Worm (Caenorhabditis elegans) whole organism, young adult: ENCODE data around the gene sknr-1.

Experiments
- B0261.1 ChIP-seq: sonication (generic microtip); optimal IDR thresholded peaks from 2 replicates; lab custom pipeline; 2016; ENCODE audit warnings: mild to moderate bottlenecking, missing genetic modification characterization, moderate library complexity, missing compliant biosample characterization
- D2030.7 ChIP-seq: fragments of 200-800 bp; sonication (Bioruptor generic); IDR thresholded peaks from 2 replicates; pipeline ENCODE4 v1.3.6; 2022; ENCODE audit warnings: missing genetic modification reagents, missing genetic modification characterization, missing compliant biosample characterization
- F37B4.10 ChIP-seq: fragments of 200-800 bp; sonication (Bioruptor generic); IDR thresholded peaks from 2 replicates; pipeline ENCODE4 v1.3.6; 2022; ENCODE audit warnings: missing genetic modification characterization, missing compliant biosample characterization
- K11D2.4 ChIP-seq: fragments of 200-800 bp; sonication (Bioruptor generic); IDR thresholded peaks from 2 replicates; pipeline ENCODE4 v1.3.6; 2022; ENCODE audit warnings: missing genetic modification reagents, missing genetic modification characterization, missing compliant biosample characterization
- Y53G8AR.9 ChIP-seq: fragments of 200-800 bp; sonication (Bioruptor generic); conservative IDR thresholded peaks from 2 replicates; pipeline ENCODE4 v1.3.6; 2022; ENCODE audit warnings: missing genetic modification reagents, missing genetic modification characterization, missing compliant biosample characterization
- Y79H2A.3 ChIP-seq: fragments of 200-800 bp; sonication (Bioruptor generic); conservative IDR thresholded peaks from 2 replicates; pipeline ENCODE4 v1.3.6; 2022; ENCODE audit warnings: missing genetic modification reagents, missing genetic modification characterization, missing compliant biosample characterization
- Y95B8A.8 ChIP-seq: fragments of 200-800 bp; sonication (Bioruptor generic); IDR thresholded peaks from 2 replicates; pipeline ENCODE4 v1.3.6; 2022; ENCODE audit warnings: missing genetic modification reagents, missing genetic modification characterization, missing compliant biosample characterization
- ama-1 ChIP-seq, 3 experiments: fragments of 150-350 bp in 1 of 3; sonication (generic microtip) in 2 of 3; optimal IDR thresholded peaks; 2 replicates each; lab custom pipeline; 2014 to 2018; ENCODE audit warnings: missing biosample characterization in 2 of 3, missing genetic modification characterization in 2 of 3, missing genetic modification reagents in 2 of 3
- attf-5 ChIP-seq: fragments of 200-800 bp; sonication (Bioruptor generic); optimal IDR thresholded peaks from 2 replicates; lab custom pipeline; 2018; ENCODE audit warnings: mild to moderate bottlenecking, missing genetic modification characterization, missing compliant biosample characterization
- ceh-40 ChIP-seq: fragments of 200-800 bp; sonication (Bioruptor generic); IDR thresholded peaks from 2 replicates; pipeline ENCODE4 v1.3.6; 2022; ENCODE audit warnings: missing genetic modification characterization, missing compliant biosample characterization
- chd-7 ChIP-seq: sonication (generic microtip); optimal IDR thresholded peaks from 2 replicates; lab custom pipeline; 2016; ENCODE audit warnings: mild to moderate bottlenecking, missing genetic modification characterization, moderate library complexity, missing compliant biosample characterization
- dpff-1 ChIP-seq: sonication (generic microtip); optimal IDR thresholded peaks from 2 replicates; lab custom pipeline; 2017; ENCODE audit warnings: mild to moderate bottlenecking, missing genetic modification characterization, missing compliant biosample characterization
- dpl-1 ChIP-seq: fragments of 150-350 bp; optimal IDR thresholded peaks from 2 replicates; lab custom pipeline; 2014; ENCODE audit warnings: missing biosample characterization, missing genetic modification reagents, missing genetic modification characterization
- gei-17 ChIP-seq: fragments of 200-800 bp; sonication (Bioruptor generic); optimal IDR thresholded peaks from 2 replicates; lab custom pipeline; 2018; ENCODE audit warnings: mild to moderate bottlenecking, missing genetic modification characterization, missing compliant biosample characterization
- him-1 ChIP-seq: sonication (generic microtip); optimal IDR thresholded peaks from 2 replicates; lab custom pipeline; 2016; ENCODE audit warnings: missing genotype, missing genetic modification reagents, missing genetic modification characterization, missing compliant biosample characterization
- hlh-12 ChIP-seq: sonication (generic microtip); optimal IDR thresholded peaks from 2 replicates; lab custom pipeline; 2016; ENCODE audit warnings: missing genetic modification characterization, missing compliant biosample characterization
- hlh-26 ChIP-seq: fragments of 200-800 bp; sonication (Bioruptor generic); conservative IDR thresholded peaks from 2 replicates; pipeline ENCODE4 v1.3.6; 2022; ENCODE audit warnings: missing genetic modification reagents, missing genetic modification characterization, missing compliant biosample characterization
- hmg-1.2 ChIP-seq: fragments of 200-800 bp; sonication (Bioruptor generic); IDR thresholded peaks from 2 replicates; pipeline ENCODE4 v1.3.6; 2022; ENCODE audit warnings: missing genetic modification reagents, missing genetic modification characterization, missing compliant biosample characterization
- hmg-20 ChIP-seq: fragments of 200-800 bp; sonication (Bioruptor generic); IDR thresholded peaks from 2 replicates; pipeline ENCODE4 v1.3.6; 2022; ENCODE audit warnings: missing genetic modification reagents, missing genetic modification characterization, missing compliant biosample characterization
- hrde-1 ChIP-seq: sonication (generic microtip); optimal IDR thresholded peaks from 2 replicates; lab custom pipeline; 2016; ENCODE audit warnings: missing genetic modification characterization, mild to moderate bottlenecking, missing compliant biosample characterization, moderate library complexity, missing genotype, missing genetic modification reagents, borderline replicate concordance
- lag-1 ChIP-seq: fragments of 200-800 bp; sonication (Bioruptor generic); IDR thresholded peaks from 2 replicates; pipeline ENCODE4 v1.3.6; 2022; ENCODE audit warnings: missing genetic modification reagents, missing genetic modification characterization, missing compliant biosample characterization
- lin-26 ChIP-seq: fragments of 200-800 bp; sonication (Bioruptor generic); IDR thresholded peaks from 2 replicates; pipeline ENCODE4 v1.3.6; 2022; ENCODE audit warnings: missing genetic modification reagents, missing genetic modification characterization, missing compliant biosample characterization
- lin-35 ChIP-seq, 3 experiments: fragments of 150-350 bp in 2 of 3; sonication (generic microtip) in 1 of 3; optimal IDR thresholded peaks; 2 replicates each; lab custom pipeline; 2014 to 2018; ENCODE audit warnings: missing biosample characterization in 3 of 3, missing genetic modification characterization in 3 of 3, missing genetic modification reagents in 3 of 3
- lin-54 ChIP-seq: fragments of 200-800 bp; sonication (Bioruptor generic); optimal IDR thresholded peaks from 2 replicates; lab custom pipeline; 2018; ENCODE audit warnings: mild to moderate bottlenecking, missing genetic modification characterization, missing compliant biosample characterization
- lsl-1 ChIP-seq: fragments of 200-800 bp; sonication (Bioruptor generic); optimal IDR thresholded peaks from 2 replicates; lab custom pipeline; 2018; ENCODE audit warnings: mild to moderate bottlenecking, missing genetic modification characterization, moderate library complexity, missing compliant biosample characterization
- madf-3 ChIP-seq: fragments of 200-800 bp; sonication (Bioruptor generic); IDR thresholded peaks from 2 replicates; pipeline ENCODE4 v1.3.6; 2022; ENCODE audit warnings: missing genetic modification reagents, missing genetic modification characterization, missing compliant biosample characterization
- madf-8 ChIP-seq: fragments of 200-800 bp; sonication (Bioruptor generic); conservative IDR thresholded peaks from 2 replicates; pipeline ENCODE4 v1.3.6; 2022; ENCODE audit warnings: missing genetic modification reagents, missing genetic modification characterization, missing compliant biosample characterization
- mcd-1 ChIP-seq: fragments of 200-800 bp; sonication (Bioruptor generic); IDR thresholded peaks from 2 replicates; pipeline ENCODE4 v1.3.6; 2022; ENCODE audit warnings: missing genetic modification reagents, missing genetic modification characterization, missing compliant biosample characterization
- mel-28 ChIP-seq: sonication (generic microtip); optimal IDR thresholded peaks from 2 replicates; lab custom pipeline; 2016; ENCODE audit warnings: borderline replicate concordance, mild to moderate bottlenecking, missing genetic modification characterization, missing compliant biosample characterization
- mes-4 ChIP-seq: sonication (generic microtip); optimal IDR thresholded peaks from 2 replicates; lab custom pipeline; 2016; ENCODE audit warnings: missing genotype, missing genetic modification characterization, missing compliant biosample characterization
- mxl-1 ChIP-seq: sonication (generic microtip); optimal IDR thresholded peaks from 2 replicates; lab custom pipeline; 2016; ENCODE audit warnings: missing genetic modification characterization, missing compliant biosample characterization
- nfya-2 ChIP-seq: fragments of 200-800 bp; sonication (Bioruptor generic); IDR thresholded peaks from 2 replicates; pipeline ENCODE4 v1.3.6; 2022; ENCODE audit warnings: missing genetic modification reagents, missing genetic modification characterization, missing compliant biosample characterization
- nfyb-1 ChIP-seq: fragments of 200-800 bp; sonication (Bioruptor generic); IDR thresholded peaks from 2 replicates; pipeline ENCODE4 v1.3.6; 2022; ENCODE audit warnings: missing genetic modification reagents, missing genetic modification characterization, missing compliant biosample characterization
- nhr-80 ChIP-seq: sonication (generic microtip); optimal IDR thresholded peaks from 2 replicates; lab custom pipeline; 2016; ENCODE audit warnings: missing genetic modification characterization, missing compliant biosample characterization
- pbrm-1 ChIP-seq: fragments of 200-800 bp; sonication (Bioruptor generic); IDR thresholded peaks from 2 replicates; pipeline ENCODE4 v1.3.6; 2022; ENCODE audit warnings: missing genetic modification reagents, missing genetic modification characterization, missing compliant biosample characterization
- rcor-1 ChIP-seq: fragments of 200-800 bp; sonication (Bioruptor generic); IDR thresholded peaks from 2 replicates; pipeline ENCODE4 v1.3.6; 2022; ENCODE audit warnings: missing genetic modification reagents, missing genetic modification characterization, missing compliant biosample characterization
- rec-8 ChIP-seq, 2 experiments: sonication (generic microtip); optimal IDR thresholded peaks; 2 replicates each; lab custom pipeline; 2016; ENCODE audit warnings: mild to moderate bottlenecking in 2 of 2, missing genetic modification characterization in 2 of 2, missing genetic modification reagents in 2 of 2, missing genotype in 2 of 2, missing biosample characterization in 1 of 2, missing compliant biosample characterization in 1 of 2, moderate library complexity in 1 of 2
- sea-2 ChIP-seq: fragments of 200-800 bp; sonication (Bioruptor generic); IDR thresholded peaks from 2 replicates; pipeline ENCODE4 v1.3.6; 2022; ENCODE audit warnings: missing genetic modification characterization, missing compliant biosample characterization
- snpc-3.4 ChIP-seq: sonication (generic microtip); optimal IDR thresholded peaks from 2 replicates; lab custom pipeline; 2017; ENCODE audit warnings: missing genetic modification characterization, mild to moderate bottlenecking, missing compliant biosample characterization, antibody characterized with exemption, moderate library complexity, missing genotype, missing genetic modification reagents
- snpc-4 ChIP-seq, 5 experiments: fragments of 150-350 bp in 1 of 5; sonication (generic microtip) in 4 of 5; optimal IDR thresholded peaks; 2 replicates each; lab custom pipeline; 2014 to 2018; ENCODE audit warnings: missing genetic modification characterization in 5 of 5, missing biosample characterization in 3 of 5, antibody characterized with exemption in 2 of 5, mild to moderate bottlenecking in 2 of 5, missing compliant biosample characterization in 2 of 5, missing genotype in 2 of 5, moderate library complexity in 2 of 5, missing genetic modification reagents in 1 of 5
- tbp1 ChIP-seq: fragments of 200-800 bp; sonication (Bioruptor generic); optimal IDR thresholded peaks from 2 replicates; lab custom pipeline; 2018; ENCODE audit warnings: mild to moderate bottlenecking, missing genetic modification characterization, missing compliant biosample characterization
- zfh-2 ChIP-seq: fragments of 200-800 bp; sonication (Bioruptor generic); conservative IDR thresholded peaks from 2 replicates; pipeline ENCODE4 v1.3.6; 2022; ENCODE audit warnings: missing genetic modification reagents, missing genetic modification characterization, missing compliant biosample characterization
- ztf-18 ChIP-seq: sonication (generic microtip); optimal IDR thresholded peaks from 2 replicates; lab custom pipeline; 2016; ENCODE audit warnings: missing genotype, mild to moderate bottlenecking, missing genetic modification characterization, missing compliant biosample characterization
- ztf-22 ChIP-seq: fragments of 200-800 bp; sonication (Bioruptor generic); optimal IDR thresholded peaks from 2 replicates; lab custom pipeline; 2018; ENCODE audit warnings: mild to moderate bottlenecking, missing genetic modification characterization, moderate library complexity, missing compliant biosample characterization
- ztf-25 ChIP-seq: fragments of 200-800 bp; sonication (Bioruptor generic); IDR thresholded peaks from 2 replicates; pipeline ENCODE4 v1.3.6; 2022; ENCODE audit warnings: missing genetic modification reagents, missing genetic modification characterization, missing compliant biosample characterization
- ztf-26 ChIP-seq: sonication (generic microtip); optimal IDR thresholded peaks from 2 replicates; lab custom pipeline; 2017; ENCODE audit warnings: missing genetic modification characterization, missing compliant biosample characterization
- ztf-3 ChIP-seq: fragments of 200-800 bp; sonication (Bioruptor generic); optimal IDR thresholded peaks from 2 replicates; lab custom pipeline; 2018; ENCODE audit warnings: mild to moderate bottlenecking, missing genetic modification characterization, missing compliant biosample characterization
- ztf-6 ChIP-seq: fragments of 200-800 bp; sonication (Bioruptor generic); IDR thresholded peaks from 2 replicates; pipeline ENCODE4 v1.3.6; 2022; ENCODE audit warnings: missing genetic modification reagents, missing genetic modification characterization, missing compliant biosample characterization

Gene sknr-1

ce11 chrV:2600543-2600942 is 24.7 kb downstream of the sknr-1 start (continued):
- peak; percentile 81 for TF ChIP-seq hmg-1.2
- peak; percentile 88 for TF ChIP-seq K11D2.4 (GFP tag; lab: Robert Waterston, UW)
- TF ChIP-seq ztf-26 = peak; percentile 56
- no peak for TF ChIP-seq mel-28 (tag; lab: Kevin White, UChicago)
- peak; percentile 81; the same call in 1 of the 2 replicates for TF ChIP-seq madf-3 (GFP tag; lab: Robert Waterston, UW)
- peak; percentile 85; the same call in 1 of the 2 replicates for TF ChIP-seq F37B4.10 (GFP tag; lab: Robert Waterston, UW)
- TF ChIP-seq lin-35 (GFP tag; optimal IDR thresholded peaks at IDR 0.05; lab: Kevin White, UChicago) = peak; percentile 58 to 97 (median 64)
- TF ChIP-seq rec-8 (tag; optimal IDR thresholded peaks at IDR 0.05; lab: Kevin White, UChicago) = no peak
- no peak for TF ChIP-seq ztf-25 (GFP tag; lab: Robert Waterston, UW)
- TF ChIP-seq gei-17 (GFP tag; lab: Kevin White, UChicago) = peak; percentile 67
- peak; percentile 95 for TF ChIP-seq pbrm-1 (GFP tag; lab: Robert Waterston, UW)
- TF ChIP-seq him-1 = no peak
- peak; percentile 87 for TF ChIP-seq dpl-1
- no peak for TF ChIP-seq B0261.1 (tag; lab: Kevin White, UChicago)
- TF ChIP-seq sea-2 (GFP tag; lab: Robert Waterston, UW) = no peak
- peak; percentile 45 for TF ChIP-seq D2030.7 (GFP tag; lab: Robert Waterston, UW)
- no peak for TF ChIP-seq hlh-12 (tag; lab: Kevin White, UChicago)
- TF ChIP-seq nfyb-1 (GFP tag; lab: Robert Waterston, UW) = peak; percentile 92
- TF ChIP-seq mxl-1 (tag; lab: Kevin White, UChicago) = no peak
- TF ChIP-seq ztf-18 = peak; percentile 46
- TF ChIP-seq lin-26 (GFP tag; lab: Robert Waterston, UW) = peak; percentile 51; the same call in 1 of the 2 replicates
- no peak for TF ChIP-seq ztf-3
- TF ChIP-seq snpc-4 (GFP tag; optimal IDR thresholded peaks at IDR 0.05; lab: Kevin White, UChicago) = no peak
- TF ChIP-seq snpc-4 (tag; optimal IDR thresholded peaks at IDR 0.05; lab: Kevin White, UChicago) = peak in 2 of 4 experiments; percentile 47 to 57
- peak; percentile 51 for TF ChIP-seq zfh-2 (GFP tag; lab: Robert Waterston, UW)
- TF ChIP-seq Y95B8A.8 (GFP tag; lab: Robert Waterston, UW) = peak; percentile 79; the same call in 1 of the 2 replicates
- peak; percentile 67 for TF ChIP-seq madf-8 (GFP tag; lab: Robert Waterston, UW)
- no peak for TF ChIP-seq snpc-3.4 (tag; lab: Kevin White, UChicago)
- peak; percentile 35 for TF ChIP-seq nhr-80 (tag; lab: Kevin White, UChicago)
- TF ChIP-seq ztf-6 = no peak
- no peak for TF ChIP-seq hrde-1
- TF ChIP-seq hlh-26 (GFP tag; lab: Robert Waterston, UW) = no peak
- TF ChIP-seq lsl-1 = peak; percentile 29
- no peak for TF ChIP-seq lag-1 (GFP tag; lab: Robert Waterston, UW)
- TF ChIP-seq tbp1 (GFP tag; lab: Kevin White, UChicago) = peak; percentile 55
- TF ChIP-seq Y53G8AR.9 (GFP tag; lab: Robert Waterston, UW) = peak; percentile 88
- peak; percentile 99 for TF ChIP-seq attf-5
- TF ChIP-seq nfya-2 (GFP tag; lab: Robert Waterston, UW) = 0 out of 2 replicates have a peak, but pooled peaks have one; percentile 34
- TF ChIP-seq ama-1 (optimal IDR thresholded peaks at IDR 0.05; lab: Kevin White, UChicago) = no peak
- no peak for TF ChIP-seq ama-1 (GFP tag; optimal IDR thresholded peaks at IDR 0.05; lab: Kevin White, UChicago)
- peak; percentile 98 for TF ChIP-seq lin-54 (GFP tag; lab: Kevin White, UChicago)
- no peak for TF ChIP-seq ceh-40
- TF ChIP-seq mcd-1 = peak; percentile 99
- no peak for TF ChIP-seq mes-4 (tag; lab: Kevin White, UChicago)
- no peak for TF ChIP-seq Y79H2A.3 (GFP tag; lab: Robert Waterston, UW)
- no peak for TF ChIP-seq dpff-1 (tag; lab: Kevin White, UChicago)
- no peak for TF ChIP-seq ztf-22
- TF ChIP-seq rcor-1 (GFP tag; lab: Robert Waterston, UW) = peak; percentile 88
- TF ChIP-seq hmg-20 (GFP tag; lab: Robert Waterston, UW) = peak; percentile 67; the same call in 1 of the 2 replicates
- TF ChIP-seq chd-7 (tag; lab: Kevin White, UChicago) = no peak
